Worm (Caenorhabditis elegans): ENCODE measurements around the gene rsp-6.

ce11 chrIV:7812709-7813108, 21.7 kb upstream of the rsp-6 start, which contains the start of gene zgpa-1:
- TF ChIP-seq ztf-29 (GFP tag; IDR thresholded peaks at IDR 0.05), result no peak
- TF ChIP-seq ref-1 (GFP tag; conservative IDR thresholded peaks at IDR 0.05), result no peak
- TF ChIP-seq flt-1 (GFP tag; IDR thresholded peaks at IDR 0.05), result no peak
- TF ChIP-seq cog-1 (tag; optimal IDR thresholded peaks at IDR 0.05), result no peak
- TF ChIP-seq ztf-23 (GFP tag; IDR thresholded peaks at IDR 0.05), result no peak
- no peak for TF ChIP-seq med-1 (GFP tag; optimal IDR thresholded peaks at IDR 0.05; ENCODE audit: insufficient read depth)
